Fruit fly (Drosophila melanogaster): Measurements from ENCODE around the gene CCT1.

CCT1 gene

dm6 chr3R:22491088-22491879 lies at the start of gene CCT1, which contains the start of gene tHMG1 (continued):
- TF ChIP-seq ind (GFP tag; optimal IDR thresholded peaks at IDR 0.05) (no peak), NC2β (GFP tag; optimal IDR thresholded peaks at IDR 0.05) (peak; percentile 39), MBD-R2 (GFP tag; IDR thresholded peaks at IDR 0.05) (peak; percentile 52; the same call in 1 of the 2 replicates), gsb-n (tag; optimal IDR thresholded peaks at IDR 0.05) (no peak), zen2 (GFP tag; IDR thresholded peaks at IDR 0.05; ENCODE audit: partially characterized antibody) (peak; percentile 95), sug (tag; optimal IDR thresholded peaks at IDR 0.05) (peak; percentile 19), Sry-δ (GFP tag; optimal IDR thresholded peaks at IDR 0.05) (peak; percentile 87), Rfx (GFP tag; IDR thresholded peaks at IDR 0.05) (no peak), grau (tag; optimal IDR thresholded peaks at IDR 0.05) (peak; percentile 21), CG12744 (GFP tag; optimal IDR thresholded peaks at IDR 0.05) (no peak), fu2 (GFP tag; optimal IDR thresholded peaks at IDR 0.05) (no peak), Ets97D (GFP tag; optimal IDR thresholded peaks at IDR 0.05) (peak; percentile 56), dpn (GFP tag; optimal IDR thresholded peaks at IDR 0.05) (peak in 1 of 2 experiments; percentile 1), luna (GFP tag; optimal IDR thresholded peaks at IDR 0.05) (no peak), CG1603 (tag; optimal IDR thresholded peaks at IDR 0.05) (peak; percentile 40), CG2120 (GFP tag; optimal IDR thresholded peaks at IDR 0.05) (peak; percentile 27), pho (GFP tag; optimal IDR thresholded peaks at IDR 0.05) (peak; percentile 13), Max (GFP tag; optimal IDR thresholded peaks at IDR 0.05) (peak; percentile 33), peb (GFP tag; IDR thresholded peaks at IDR 0.05) (no peak), CG34224 (GFP tag; IDR thresholded peaks at IDR 0.05; ENCODE audit: partially characterized antibody) (peak; percentile 97), CG10267 (tag; optimal IDR thresholded peaks at IDR 0.05) (peak; percentile 42), NfI (GFP tag; optimal IDR thresholded peaks at IDR 0.05) (no peak), CG12659 (GFP tag; optimal IDR thresholded peaks at IDR 0.05) (peak; percentile 35), nau (GFP tag; optimal IDR thresholded peaks at IDR 0.05) (no peak), CG6791 (GFP tag; IDR thresholded peaks at IDR 0.05; ENCODE audit: partially characterized antibody) (peak; percentile 85), CG9797 (GFP tag; optimal IDR thresholded peaks at IDR 0.05) (peak; percentile 23), CG8924 (tag; optimal IDR thresholded peaks at IDR 0.05) (no peak), CG18262 (tag; optimal IDR thresholded peaks at IDR 0.05) (peak; percentile 32), CG11560 (tag; IDR thresholded peaks at IDR 0.05) (peak; percentile 75; the same call in 2 of the 3 replicates), Med (GFP tag) (peak; percentile 72), B-H2 (GFP tag; optimal IDR thresholded peaks at IDR 0.05) (peak; percentile 37), sna (GFP tag; IDR thresholded peaks at IDR 0.05; ENCODE audit: partially characterized antibody) (peak; percentile 97), Nf-YA (GFP tag; IDR thresholded peaks at IDR 0.05) (0 out of 2 replicates have a peak, but pooled peaks have one; percentile 21), PHDP (tag; optimal IDR thresholded peaks at IDR 0.05) (peak; percentile 14), kay (GFP tag; optimal IDR thresholded peaks at IDR 0.05) (peak; percentile 88), YL-1 (GFP tag; optimal IDR thresholded peaks at IDR 0.05) (peak; percentile 69)

DNA sequence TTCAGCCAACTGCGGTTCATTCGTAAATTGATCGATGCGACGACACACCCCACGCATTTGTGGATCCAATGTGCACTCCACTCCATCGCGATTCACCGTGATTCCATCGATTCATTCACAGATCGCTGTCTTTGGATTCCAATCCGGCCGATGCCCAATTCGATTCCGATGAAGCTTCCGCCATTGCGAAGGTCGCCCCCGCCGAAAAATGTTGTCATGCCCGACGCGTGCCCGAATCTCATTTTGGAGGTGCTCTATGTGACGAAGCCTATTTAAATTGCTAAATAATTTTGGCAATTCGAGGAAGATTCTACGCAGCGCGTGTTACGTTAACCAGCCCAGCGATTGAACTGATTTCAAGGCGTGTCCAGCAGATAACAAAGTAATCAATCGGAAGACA lies 49.4 kb upstream of the CCT1 start:
- no peak for TF ChIP-seq CG12104 (GFP tag; optimal IDR thresholded peaks at IDR 0.05)
- no peak for TF ChIP-seq fu2 (GFP tag; optimal IDR thresholded peaks at IDR 0.05)
- no peak for TF ChIP-seq Jarid2 (GFP tag; optimal IDR thresholded peaks at IDR 0.05)
- no peak for TF ChIP-seq pfk (GFP tag; optimal IDR thresholded peaks at IDR 0.05)
- TF ChIP-seq bigmax (GFP tag; optimal IDR thresholded peaks at IDR 0.05), result no peak
- TF ChIP-seq pzg (GFP tag; optimal IDR thresholded peaks at IDR 0.05), result no peak
- TF ChIP-seq Eip74EF (GFP tag; optimal IDR thresholded peaks at IDR 0.05), result peak in 1 of 2 experiments; percentile 62
- TF ChIP-seq lilli (GFP tag; optimal IDR thresholded peaks at IDR 0.05), result no peak
- TF ChIP-seq vfl (GFP tag; optimal IDR thresholded peaks at IDR 0.05), result no peak
- no peak for TF ChIP-seq CG3726 (GFP tag; IDR thresholded peaks at IDR 0.05)
- no peak for TF ChIP-seq Lpt (GFP tag; optimal IDR thresholded peaks at IDR 0.05)
- TF ChIP-seq D (optimal IDR thresholded peaks at IDR 0.05), result no peak
- TF ChIP-seq D (GFP tag; optimal IDR thresholded peaks at IDR 0.05), result no peak
- TF ChIP-seq zfh1 (GFP tag; IDR thresholded peaks at IDR 0.05), result no peak
- TF ChIP-seq eyg (GFP tag; optimal IDR thresholded peaks at IDR 0.05), result no peak
- TF ChIP-seq cg (GFP tag; optimal IDR thresholded peaks at IDR 0.05), result no peak
